Worm (Caenorhabditis elegans): ENCODE measurements around the gene nlp-14.

DNA sequence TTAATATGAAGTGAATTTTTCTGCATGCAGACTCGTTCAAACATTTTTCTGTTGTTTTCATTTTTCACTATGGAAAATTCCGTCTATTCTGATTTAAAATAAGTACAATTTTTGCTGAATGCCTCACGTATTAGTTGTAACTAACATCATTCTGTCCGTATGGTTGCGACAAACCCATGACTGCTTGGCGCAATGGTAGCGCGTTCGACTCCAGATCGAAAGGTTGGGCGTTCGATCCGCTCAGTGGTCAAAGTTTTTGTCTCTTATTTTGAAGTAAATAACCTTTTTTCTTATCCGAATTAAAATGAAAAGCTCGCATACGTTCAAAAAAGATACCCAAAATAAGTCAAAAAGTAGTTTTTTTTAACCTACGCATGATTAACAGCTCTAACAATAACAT, 42.1 kb downstream of the nlp-14 start:
- TF ChIP-seq ceh-36 (tag; optimal IDR thresholded peaks at IDR 0.05): no peak
- no peak for TF ChIP-seq ama-1 (optimal IDR thresholded peaks at IDR 0.05)

All from whole organism, early embryonic.